Fruit fly (Drosophila melanogaster): ENCODE results near the gene CG13117.

CG13117 gene

dm6 chr2L:9729618-9730284 is 6.7 kb upstream of the CG13117 start, which contains the start of gene CG13116:
TSS of gene CG13116 (plus strand) at chr2L:9729940.
- TF ChIP-seq vri (GFP tag; optimal IDR thresholded peaks at IDR 0.05): no peak
- TF ChIP-seq ss (GFP tag; optimal IDR thresholded peaks at IDR 0.05): peak in 1 of 2 experiments; percentile 3
- TF ChIP-seq svp (GFP tag): peak; percentile 93
- TF ChIP-seq Eip78C (GFP tag): peak; percentile 36

DNA sequence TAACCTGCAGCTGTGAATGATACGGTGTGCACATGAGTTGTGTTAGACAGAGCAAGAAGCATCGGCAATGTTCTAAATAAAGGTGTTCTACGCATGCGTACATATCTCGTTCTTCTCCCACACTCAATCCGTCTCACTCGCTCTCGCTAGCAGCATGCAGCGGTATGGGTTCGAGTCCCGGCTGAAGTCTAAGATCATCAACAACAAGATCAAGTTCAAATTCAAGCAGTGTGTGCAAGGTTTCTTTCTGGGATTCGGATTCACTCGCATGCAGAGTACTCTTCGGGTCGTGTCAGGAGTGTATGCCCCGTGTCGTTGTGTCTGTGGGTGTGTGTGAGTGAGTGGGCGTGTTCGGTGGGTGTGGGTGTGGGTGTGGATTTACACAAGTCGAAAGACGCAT is 5.2 kb upstream of the CG13117 start:
- no peak for TF ChIP-seq Sox102F (GFP tag; optimal IDR thresholded peaks at IDR 0.05)
- peak; percentile 3 for TF ChIP-seq CG1621 (tag; optimal IDR thresholded peaks at IDR 0.05)
- no peak for TF ChIP-seq Met (GFP tag; optimal IDR thresholded peaks at IDR 0.05)
- TF ChIP-seq CG6808 (GFP tag; optimal IDR thresholded peaks at IDR 0.05): no peak
- peak; percentile 85 for TF ChIP-seq svp (GFP tag)
- no peak for TF ChIP-seq dac (GFP tag; optimal IDR thresholded peaks at IDR 0.05)
- no peak for TF ChIP-seq Eip93F (GFP tag; optimal IDR thresholded peaks at IDR 0.05)
- no peak for TF ChIP-seq Sox15 (GFP tag; optimal IDR thresholded peaks at IDR 0.05)

DNA sequence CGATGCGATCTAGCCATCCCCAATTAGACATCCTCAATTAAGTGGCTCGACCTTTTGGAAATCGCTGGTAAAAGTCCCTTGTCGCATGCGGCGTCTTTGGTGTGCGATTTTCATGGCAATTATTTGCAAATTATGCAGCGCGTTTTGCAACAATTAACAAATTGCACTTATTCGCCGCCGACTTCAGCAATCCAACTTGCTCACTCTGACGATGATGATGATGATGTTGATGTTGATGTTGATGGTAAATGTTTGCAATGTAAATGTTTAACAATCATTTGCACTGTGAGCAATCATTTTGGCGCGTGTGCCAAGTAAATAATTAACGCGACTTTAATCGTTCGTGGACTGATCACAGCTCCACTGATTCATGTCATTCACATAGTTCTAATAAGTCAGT is 2.3 kb upstream of the CG13117 start:
- TF ChIP-seq spab (GFP tag; optimal IDR thresholded peaks at IDR 0.05) (no peak), CG9139 (GFP tag; optimal IDR thresholded peaks at IDR 0.05) (no peak), CG6854 (GFP tag; optimal IDR thresholded peaks at IDR 0.05) (peak; percentile 25), esn (GFP tag; optimal IDR thresholded peaks at IDR 0.05) (no peak), CG11762 (GFP tag; optimal IDR thresholded peaks at IDR 0.05; ENCODE audit: insufficient read depth) (no peak), CG34406 (GFP tag; optimal IDR thresholded peaks at IDR 0.05) (peak; percentile 38), CG11294 (GFP tag; IDR thresholded peaks at IDR 0.05) (no peak), lz (GFP tag; optimal IDR thresholded peaks at IDR 0.05) (no peak), Eip78C (GFP tag) (peak; percentile 77), Eip75B (GFP tag; optimal IDR thresholded peaks at IDR 0.05) (no peak), achi (GFP tag; optimal IDR thresholded peaks at IDR 0.05) (peak; percentile 15), svp (GFP tag) (no peak), Hr38 (GFP tag; optimal IDR thresholded peaks at IDR 0.05) (no peak), eg (GFP tag; IDR thresholded peaks at IDR 0.05) (0 out of 3 replicates have a peak, but pooled peaks have one; percentile 21), CG3032 (tag; optimal IDR thresholded peaks at IDR 0.05) (no peak), CG10631 (GFP tag; optimal IDR thresholded peaks at IDR 0.05) (no peak), CG6163 (GFP tag; IDR thresholded peaks at IDR 0.05) (peak; percentile 44; the same call in 1 of the 3 replicates), CG7368 (GFP tag; optimal IDR thresholded peaks at IDR 0.05) (peak; percentile 37), pdm3 (GFP tag; optimal IDR thresholded peaks at IDR 0.05) (peak; percentile 19), CG1621 (tag; optimal IDR thresholded peaks at IDR 0.05) (peak; percentile 26), fkh (GFP tag; optimal IDR thresholded peaks at IDR 0.05) (no peak), dsx (GFP tag; optimal IDR thresholded peaks at IDR 0.05; ENCODE audit: poor library complexity, severe bottlenecking) (no peak), Gug (GFP tag; IDR thresholded peaks at IDR 0.05) (no peak), CG8119 (GFP tag; IDR thresholded peaks at IDR 0.05) (no peak), Hr4 (GFP tag; optimal IDR thresholded peaks at IDR 0.05) (no peak), salr (GFP tag; optimal IDR thresholded peaks at IDR 0.05) (peak in 1 of 2 experiments; percentile 28), ss (GFP tag; optimal IDR thresholded peaks at IDR 0.05) (peak in 1 of 2 experiments; percentile 8), CG8632 (GFP tag; optimal IDR thresholded peaks at IDR 0.05) (peak; percentile 21), CG3919 (GFP tag; optimal IDR thresholded peaks at IDR 0.05) (peak; percentile 47), Ets96B (tag; optimal IDR thresholded peaks at IDR 0.05) (no peak), CG10669 (GFP tag; optimal IDR thresholded peaks at IDR 0.05) (peak; percentile 20)
